Fruit fly (Drosophila melanogaster): ENCODE data around the gene CG14377.
A peak's percentile ranks its signal among the peaks of the same experiment; 100 is the strongest.

CG14377 gene

dm6 chr3R:13364175-13365174, 33.2 kb upstream of the CG14377 start, which contains the start of gene Dic1 (continued):
- TF ChIP-seq HHEX (GFP tag; optimal IDR thresholded peaks at IDR 0.05): peak; percentile 97
- TF ChIP-seq MTF-1 (GFP tag; optimal IDR thresholded peaks at IDR 0.05; ENCODE audit: borderline replicate concordance): peak; percentile 69
- peak; percentile 80 for TF ChIP-seq CG11085 (GFP tag; IDR thresholded peaks at IDR 0.05)
- peak; percentile 85 for TF ChIP-seq CG6175 (GFP tag; IDR thresholded peaks at IDR 0.05)
- TF ChIP-seq CG11723 (GFP tag; optimal IDR thresholded peaks at IDR 0.05): peak; percentile 97
- peak; percentile 96 for TF ChIP-seq Hr3 (GFP tag; optimal IDR thresholded peaks at IDR 0.05)
- TF ChIP-seq Stat92E (GFP tag; optimal IDR thresholded peaks at IDR 0.05): no peak
- TF ChIP-seq CG7556 (GFP tag; optimal IDR thresholded peaks at IDR 0.05): peak; percentile 99
- TF ChIP-seq tio (GFP tag; optimal IDR thresholded peaks at IDR 0.05): peak; percentile 98
- TF ChIP-seq CG30403 (GFP tag; optimal IDR thresholded peaks at IDR 0.05): peak; percentile 98
- peak; percentile 93 for TF ChIP-seq YL-1 (GFP tag; optimal IDR thresholded peaks at IDR 0.05)
- TF ChIP-seq CG14965 (GFP tag; optimal IDR thresholded peaks at IDR 0.05; ENCODE audit: borderline replicate concordance): no peak
- TF ChIP-seq cas (GFP tag; IDR thresholded peaks at IDR 0.05): peak; percentile 70
- peak; percentile 89 for TF ChIP-seq stc (GFP tag; IDR thresholded peaks at IDR 0.05)
- peak; percentile 75 for TF ChIP-seq CG8290 (GFP tag; optimal IDR thresholded peaks at IDR 0.05)
- peak in 1 of 2 experiments; percentile 74 for TF ChIP-seq CG8290 (tag; optimal IDR thresholded peaks at IDR 0.05)
- TF ChIP-seq CG16813 (GFP tag; IDR thresholded peaks at IDR 0.05; ENCODE audit: partially characterized antibody): no peak
- peak; percentile 97 for TF ChIP-seq Ssrp (tag; optimal IDR thresholded peaks at IDR 0.05)
- peak; percentile 93 for TF ChIP-seq Rfx (GFP tag; IDR thresholded peaks at IDR 0.05)
- TF ChIP-seq lmd (GFP tag; IDR thresholded peaks at IDR 0.05): peak; percentile 96
- peak; percentile 92 for TF ChIP-seq CG13624 (GFP tag; optimal IDR thresholded peaks at IDR 0.05)
- TF ChIP-seq Nf-YA (GFP tag; IDR thresholded peaks at IDR 0.05): peak; percentile 85
- TF ChIP-seq CG12219 (GFP tag; optimal IDR thresholded peaks at IDR 0.05): peak; percentile 84
- TF ChIP-seq dati (GFP tag; IDR thresholded peaks at IDR 0.05): peak; percentile 77
- TF ChIP-seq CG7745 (tag; optimal IDR thresholded peaks at IDR 0.05): no peak
- peak; percentile 93 for TF ChIP-seq chn (GFP tag; optimal IDR thresholded peaks at IDR 0.05)
- TF ChIP-seq Gsc (GFP tag; IDR thresholded peaks at IDR 0.05): peak; percentile 74; the same call in 1 of the 2 replicates
- peak; percentile 89 for TF ChIP-seq oc (tag; optimal IDR thresholded peaks at IDR 0.05)
- TF ChIP-seq CG2129 (GFP tag; IDR thresholded peaks at IDR 0.05; ENCODE audit: partially characterized antibody): no peak
- peak; percentile 99 for TF ChIP-seq CG12104 (GFP tag; optimal IDR thresholded peaks at IDR 0.05)
- peak; percentile 90 for TF ChIP-seq Vsx1 (GFP tag; optimal IDR thresholded peaks at IDR 0.05)
- peak; percentile 95 for TF ChIP-seq CG11695 (GFP tag; IDR thresholded peaks at IDR 0.05)
- TF ChIP-seq Hand (GFP tag; optimal IDR thresholded peaks at IDR 0.05): peak; percentile 94
- peak; percentile 54 for TF ChIP-seq Hey (tag; optimal IDR thresholded peaks at IDR 0.05)
- TF ChIP-seq E2f2 (GFP tag; IDR thresholded peaks at IDR 0.05): peak; percentile 71
- peak; percentile 92 for TF ChIP-seq CG6689 (GFP tag; IDR thresholded peaks at IDR 0.05)
- peak; percentile 84 for TF ChIP-seq CG7271 (tag; optimal IDR thresholded peaks at IDR 0.05)
- peak; percentile 85 for TF ChIP-seq CG8944 (GFP tag; optimal IDR thresholded peaks at IDR 0.05)
- TF ChIP-seq cad (GFP tag; optimal IDR thresholded peaks at IDR 0.05): no peak
- peak; percentile 99 for TF ChIP-seq CoRest (tag; optimal IDR thresholded peaks at IDR 0.05)
- peak; percentile 89 for TF ChIP-seq CG13123 (GFP tag; optimal IDR thresholded peaks at IDR 0.05)
- peak in 1 of 2 experiments; percentile 97 for TF ChIP-seq eve (GFP tag; optimal IDR thresholded peaks at IDR 0.05)
